Fruit fly (Drosophila melanogaster) whole organism, prepupa: Measurements from ENCODE around the gene S-Lap1.

ENCODE experiments used
- Blimp-1 ChIP-seq: fragments of 200-800 bp; sonication (Bioruptor generic); optimal IDR thresholded peaks from 3 replicates; lab custom pipeline; 2017; ENCODE audit warnings: missing biosample characterization, missing genetic modification characterization, mild to moderate bottlenecking, moderate library complexity, missing genetic modification reagents
- CG34406 ChIP-seq: fragments of 200-800 bp; sonication (Bioruptor generic); optimal IDR thresholded peaks from 3 replicates; lab custom pipeline; 2016; ENCODE audit warnings: missing biosample characterization, missing genetic modification characterization
- CG3919 ChIP-seq: fragments of 200-800 bp; sonication (Bioruptor generic); optimal IDR thresholded peaks from 3 replicates; lab custom pipeline; 2016; ENCODE audit warnings: missing biosample characterization, missing genetic modification characterization
- CG6276 ChIP-seq: fragments of 200-800 bp; sonication (Bioruptor generic); optimal IDR thresholded peaks from 2 replicates; lab custom pipeline; 2017; ENCODE audit warnings: missing biosample characterization, mild to moderate bottlenecking, missing genetic modification characterization
- Ets21C ChIP-seq: fragments of 200-800 bp; sonication (Bioruptor generic); optimal IDR thresholded peaks from 3 replicates; lab custom pipeline; 2016; ENCODE audit warnings: missing biosample characterization, missing genetic modification characterization
- Gug ChIP-seq: fragments of 200-800 bp; sonication (Bioruptor generic); IDR thresholded peaks from 2 replicates; pipeline ENCODE4 v1.3.6; 2022; ENCODE audit warnings: missing biosample characterization, missing genetic modification characterization
- Hr39 ChIP-seq: fragments of 200-800 bp; sonication (Bioruptor generic); optimal IDR thresholded peaks from 2 replicates; lab custom pipeline; 2016; ENCODE audit warnings: missing biosample characterization, missing genetic modification characterization
- Hr4 ChIP-seq: fragments of 200-800 bp; sonication (Bioruptor generic); optimal IDR thresholded peaks from 3 replicates; lab custom pipeline; 2016; ENCODE audit warnings: missing biosample characterization, missing genetic modification characterization
- Sox14 ChIP-seq: fragments of 200-800 bp; sonication (Bioruptor generic); optimal IDR thresholded peaks from 3 replicates; lab custom pipeline; 2016; ENCODE audit warnings: missing biosample characterization, missing genetic modification characterization
- achi ChIP-seq: fragments of 200-800 bp; sonication (Bioruptor generic); optimal IDR thresholded peaks from 3 replicates; lab custom pipeline; 2016; ENCODE audit warnings: missing biosample characterization, missing genetic modification characterization
- lz ChIP-seq: fragments of 200-800 bp; sonication (Bioruptor generic); optimal IDR thresholded peaks from 3 replicates; lab custom pipeline; 2016; ENCODE audit warnings: missing biosample characterization, missing genetic modification characterization
- salr ChIP-seq, 2 experiments: fragments of 200-800 bp; sonication (Bioruptor generic); optimal IDR thresholded peaks; 3 replicates each; lab custom pipeline; 2016 to 2018; ENCODE audit warnings: missing biosample characterization in 2 of 2, missing genetic modification characterization in 2 of 2, mild to moderate bottlenecking in 1 of 2
- ss ChIP-seq, 2 experiments: fragments of 200-800 bp; sonication (Bioruptor generic); optimal IDR thresholded peaks; 2 replicates in 1 of 2; 3 replicates in 1 of 2; lab custom pipeline; 2017 to 2018; ENCODE audit warnings: mild to moderate bottlenecking in 2 of 2, missing biosample characterization in 2 of 2, missing genetic modification characterization in 2 of 2, moderate library complexity in 1 of 2

dm6 chr3L:8666098-8666497 lies 49.1 kb downstream of the S-Lap1 start:
- no peak for TF ChIP-seq Sox14
- TF ChIP-seq CG3919 (GFP tag; lab: Kevin White, UChicago): no peak
- TF ChIP-seq CG6276: no peak
- no peak for TF ChIP-seq lz (GFP tag; lab: Kevin White, UChicago)
- no peak for TF ChIP-seq salr (GFP tag; optimal IDR thresholded peaks at IDR 0.05; lab: Kevin White, UChicago)
- TF ChIP-seq Ets21C: no peak
- TF ChIP-seq Gug: no peak
- TF ChIP-seq ss (GFP tag; optimal IDR thresholded peaks at IDR 0.05; lab: Kevin White, UChicago): no peak
- TF ChIP-seq Hr39 (GFP tag; lab: Kevin White, UChicago): no peak
- TF ChIP-seq Blimp-1 (GFP tag; lab: Kevin White, UChicago): no peak
- no peak for TF ChIP-seq Hr4 (GFP tag; lab: Kevin White, UChicago)
- TF ChIP-seq CG34406 (GFP tag; lab: Kevin White, UChicago): no peak
- no peak for TF ChIP-seq achi (GFP tag; lab: Kevin White, UChicago)
